Fruit fly (Drosophila melanogaster) whole organism, adult: ENCODE results near the gene HLH4C.
A peak's percentile ranks its signal among the peaks of the same experiment; 100 is the strongest.

Experiments used
- CG11617 ChIP-seq: fragments of 200-800 bp; sonication (Bioruptor generic); optimal IDR thresholded peaks from 2 replicates; lab custom pipeline; 2017; ENCODE audit warnings: mild to moderate bottlenecking, missing biosample characterization, missing genetic modification reagents, missing genetic modification characterization
- CG12768 ChIP-seq: fragments of 200-800 bp; sonication (Bioruptor generic); optimal IDR thresholded peaks from 2 replicates; lab custom pipeline; 2017; ENCODE audit warnings: missing biosample characterization, missing genetic modification characterization, mild to moderate bottlenecking, moderate library complexity, missing genetic modification reagents
- CG14711 ChIP-seq: fragments of 200-800 bp; sonication (Bioruptor generic); optimal IDR thresholded peaks from 2 replicates; lab custom pipeline; 2018; ENCODE audit warnings: missing biosample characterization, mild to moderate bottlenecking, missing genetic modification characterization, moderate library complexity
- CG1620 ChIP-seq: fragments of 200-800 bp; sonication (Bioruptor generic); optimal IDR thresholded peaks from 2 replicates; lab custom pipeline; 2016; ENCODE audit warnings: missing biosample characterization, missing genetic modification characterization
- CG33017 ChIP-seq: fragments of 200-800 bp; sonication (Bioruptor generic); optimal IDR thresholded peaks from 2 replicates; lab custom pipeline; 2018; ENCODE audit warnings: missing biosample characterization, mild to moderate bottlenecking, missing genetic modification characterization, moderate library complexity
- CG5204 ChIP-seq: fragments of 200-800 bp; sonication (Bioruptor generic); optimal IDR thresholded peaks from 2 replicates; lab custom pipeline; 2016; ENCODE audit warnings: missing biosample characterization, missing genetic modification characterization
- CG7045 ChIP-seq: fragments of 200-800 bp; sonication (Bioruptor generic); optimal IDR thresholded peaks from 2 replicates; lab custom pipeline; 2017; ENCODE audit warnings: missing biosample characterization, mild to moderate bottlenecking, missing genetic modification characterization
- CG7101 ChIP-seq: fragments of 200-800 bp; sonication (Bioruptor generic); optimal IDR thresholded peaks from 2 replicates; lab custom pipeline; 2018; ENCODE audit warnings: missing biosample characterization, mild to moderate bottlenecking, missing genetic modification characterization, moderate library complexity
- Clk ChIP-seq: fragments of 200-800 bp; sonication (Bioruptor generic); optimal IDR thresholded peaks from 2 replicates; lab custom pipeline; 2017; ENCODE audit warnings: missing biosample characterization, missing genetic modification characterization
- Crg-1 ChIP-seq: fragments of 200-800 bp; sonication (Bioruptor generic); optimal IDR thresholded peaks from 2 replicates; lab custom pipeline; 2016; ENCODE audit warnings: missing biosample characterization, missing genetic modification characterization
- Hr96 ChIP-seq: fragments of 200-800 bp; sonication (Bioruptor generic); optimal IDR thresholded peaks from 2 replicates; lab custom pipeline; 2016; ENCODE audit warnings: missing biosample characterization, missing genetic modification characterization
- Mnt ChIP-seq: fragments of 200-800 bp; sonication (Bioruptor generic); optimal IDR thresholded peaks from 2 replicates; lab custom pipeline; 2016; ENCODE audit warnings: missing biosample characterization, mild to moderate bottlenecking, missing genetic modification characterization
- bab1 ChIP-seq: fragments of 200-800 bp; sonication (Bioruptor generic); optimal IDR thresholded peaks from 3 replicates; lab custom pipeline; 2019; ENCODE audit warnings: missing biosample characterization, mild to moderate bottlenecking, missing genetic modification characterization, moderate library complexity
- cic ChIP-seq: fragments of 200-800 bp; sonication (Bioruptor generic); optimal IDR thresholded peaks from 2 replicates; lab custom pipeline; 2017; ENCODE audit warnings: missing biosample characterization, mild to moderate bottlenecking, missing genetic modification characterization, moderate library complexity
- cnc ChIP-seq, 2 experiments: fragments of >200 bp; optimal IDR thresholded peaks; 2 replicates each; lab custom pipeline; 2017
- kay ChIP-seq: fragments of 200-800 bp; sonication (Bioruptor generic); peaks from one replicate; lab custom pipeline; 2016; ENCODE audit warnings: missing biosample characterization, missing genetic modification characterization, borderline replicate concordance
- ovo ChIP-seq: fragments of 200-800 bp; sonication (Bioruptor generic); optimal IDR thresholded peaks from 2 replicates; lab custom pipeline; 2016; ENCODE audit warnings: missing biosample characterization, missing genetic modification characterization
- pad ChIP-seq: fragments of 200-800 bp; sonication (Bioruptor generic); optimal IDR thresholded peaks from 3 replicates; lab custom pipeline; 2017; ENCODE audit warnings: missing biosample characterization, missing genetic modification characterization, mild to moderate bottlenecking, moderate library complexity, missing genetic modification reagents
- tj ChIP-seq: fragments of 200-800 bp; sonication (Bioruptor generic); optimal IDR thresholded peaks from 3 replicates; lab custom pipeline; 2017; ENCODE audit warnings: missing biosample characterization, mild to moderate bottlenecking, missing genetic modification characterization, moderate library complexity
- toe ChIP-seq: fragments of 200-800 bp; sonication (Bioruptor generic); optimal IDR thresholded peaks from 2 replicates; lab custom pipeline; 2016; ENCODE audit warnings: missing biosample characterization, missing genetic modification characterization

Gene HLH4C

DNA sequence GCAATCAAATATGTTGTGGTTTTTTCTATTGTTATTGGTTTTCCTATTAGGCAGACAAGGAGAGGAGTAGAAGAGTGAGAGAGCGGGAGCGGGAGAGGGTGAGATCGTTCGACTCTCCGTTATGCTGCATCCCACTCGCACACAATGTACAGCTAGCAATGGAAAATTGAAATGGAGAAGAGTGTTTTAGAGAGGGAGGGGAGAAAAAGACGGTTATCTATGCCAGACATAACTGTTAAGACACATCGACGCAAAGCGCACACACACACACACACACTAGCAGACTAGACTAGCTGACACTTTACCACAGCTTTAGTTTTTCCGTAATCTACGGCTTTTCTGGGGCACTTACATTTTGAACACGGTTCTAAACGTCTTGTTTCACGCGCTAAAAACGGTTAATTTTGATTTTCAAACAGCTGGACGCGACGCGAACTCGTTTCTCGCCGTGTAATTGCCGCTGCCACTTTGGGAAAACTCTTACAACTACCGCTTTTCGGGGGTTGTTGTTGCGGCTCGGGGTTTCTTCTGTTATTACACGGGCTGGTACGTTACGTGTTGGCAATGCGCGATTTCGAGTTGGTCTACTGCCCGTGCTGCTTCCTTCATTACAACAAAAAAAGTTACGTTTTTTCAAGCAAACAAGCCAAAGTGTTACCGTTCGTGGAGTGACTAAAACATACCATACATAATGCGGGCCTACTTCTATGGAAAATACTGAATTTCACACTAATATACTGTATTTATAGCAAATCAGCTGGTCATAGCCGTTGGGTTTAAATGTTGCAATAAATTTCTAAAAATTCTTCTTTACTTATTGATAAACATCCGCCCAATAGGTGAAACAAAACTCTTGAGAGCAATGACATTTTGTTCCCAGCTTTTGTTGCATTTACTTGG, 31.9 kb upstream of the HLH4C start, which contains the start of gene fzr:
Gene fzr, minus strand, starts transcription at position 625 of the 900 bp plus-strand sequence.
- TF ChIP-seq bab1 (GFP tag; lab: Kevin White, UChicago): peak; percentile 15
- peak; percentile 93 for TF ChIP-seq ovo (GFP tag; lab: Kevin White, UChicago)
- no peak for TF ChIP-seq CG7101 (tag; lab: Kevin White, UChicago)
- peak; percentile 98 for TF ChIP-seq pad
- peak; percentile 10 for TF ChIP-seq tj (GFP tag; lab: Kevin White, UChicago)

DNA sequence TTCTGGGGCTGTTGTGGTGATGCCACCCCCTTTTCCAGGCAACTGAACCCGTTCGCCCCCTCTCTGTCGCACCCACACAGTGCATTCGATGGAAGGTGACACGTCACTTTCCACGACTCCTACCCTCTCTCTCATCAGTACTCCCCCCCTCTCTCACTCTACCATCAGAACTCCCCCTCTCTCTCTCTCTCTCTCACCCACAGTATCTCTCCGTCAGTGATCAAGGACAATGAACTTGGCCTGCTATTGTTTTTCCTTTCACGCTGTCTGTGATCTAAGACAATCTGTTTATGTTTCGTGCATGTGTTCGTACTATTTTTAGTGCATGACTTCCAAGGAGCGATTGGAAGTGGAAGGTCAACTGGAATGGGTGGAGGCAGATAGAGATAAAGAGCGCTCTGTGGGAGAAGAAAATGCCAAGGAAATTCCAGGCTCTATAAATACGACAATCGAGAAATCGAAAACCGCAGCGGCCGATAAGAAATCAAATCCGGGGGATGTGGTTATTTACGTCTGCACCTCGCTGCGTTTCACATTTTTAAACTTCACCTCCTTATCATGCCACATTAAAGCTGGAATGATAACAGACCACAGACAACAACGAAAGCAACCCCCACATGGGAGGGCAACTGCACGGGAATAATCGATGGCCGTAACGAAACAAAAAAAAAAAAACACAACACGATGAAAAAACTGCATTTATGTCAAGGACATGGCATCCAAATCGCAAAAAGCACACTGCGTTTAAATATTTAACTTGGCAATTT, 31.1 kb upstream of the HLH4C start:
- no peak for TF ChIP-seq CG14711
- TF ChIP-seq Mnt (GFP tag; lab: Kevin White, UChicago): peak; percentile 11

DNA sequence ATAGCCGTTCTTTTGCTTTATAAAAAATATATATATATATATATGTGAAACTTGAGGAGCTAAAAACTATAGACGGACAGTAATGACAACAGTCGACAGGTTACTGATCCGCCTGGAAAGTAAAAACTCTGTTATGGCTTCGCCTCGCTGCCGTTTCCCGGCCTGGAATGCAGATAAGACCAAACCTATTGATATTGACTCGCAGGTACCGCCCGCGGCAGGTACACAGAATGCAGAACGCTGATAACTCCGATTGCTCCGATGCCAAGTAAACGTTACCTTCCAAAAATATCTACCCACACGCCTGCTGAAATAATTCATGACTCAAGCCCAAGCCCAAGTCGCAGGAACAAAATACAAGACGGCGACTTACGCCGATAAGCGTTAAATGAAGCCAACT, 30.2 kb upstream of the HLH4C start:
- TF ChIP-seq kay (GFP tag; lab: Kevin White, UChicago): no peak
- no peak for TF ChIP-seq CG5204 (GFP tag; lab: Kevin White, UChicago)
- TF ChIP-seq CG14711: no peak
- TF ChIP-seq toe (GFP tag; lab: Kevin White, UChicago): no peak
- TF ChIP-seq CG7101 (tag; lab: Kevin White, UChicago): no peak
- no peak for TF ChIP-seq Clk (GFP tag; lab: Kevin White, UChicago)
- TF ChIP-seq ovo (GFP tag; lab: Kevin White, UChicago): no peak
- no peak for TF ChIP-seq CG1620 (GFP tag; lab: Kevin White, UChicago)
- no peak for TF ChIP-seq CG7045 (GFP tag; lab: Kevin White, UChicago)
- no peak for TF ChIP-seq Crg-1 (GFP tag; lab: Kevin White, UChicago)
- TF ChIP-seq Hr96 (GFP tag; lab: Kevin White, UChicago): no peak
- TF ChIP-seq CG11617 (GFP tag; lab: Kevin White, UChicago): no peak
- no peak for TF ChIP-seq bab1 (GFP tag; lab: Kevin White, UChicago)

dm6 chrX:4675054-4675453, 27.8 kb upstream of the HLH4C start:
- TF ChIP-seq toe (GFP tag; lab: Kevin White, UChicago): no peak
- TF ChIP-seq CG11617 (GFP tag; lab: Kevin White, UChicago): no peak
- no peak for TF ChIP-seq CG1620 (GFP tag; lab: Kevin White, UChicago)
- TF ChIP-seq tj (GFP tag; lab: Kevin White, UChicago): peak; percentile 99
- TF ChIP-seq cnc (optimal IDR thresholded peaks at IDR 0.05; lab: Kevin White, UChicago): no peak
- peak; percentile 72 for TF ChIP-seq kay (GFP tag; lab: Kevin White, UChicago)
- no peak for TF ChIP-seq bab1 (GFP tag; lab: Kevin White, UChicago)
- TF ChIP-seq Clk (GFP tag; lab: Kevin White, UChicago): no peak
- TF ChIP-seq CG7101 (tag; lab: Kevin White, UChicago): no peak
- no peak for TF ChIP-seq Mnt (GFP tag; lab: Kevin White, UChicago)
- TF ChIP-seq pad: peak; percentile 7

DNA sequence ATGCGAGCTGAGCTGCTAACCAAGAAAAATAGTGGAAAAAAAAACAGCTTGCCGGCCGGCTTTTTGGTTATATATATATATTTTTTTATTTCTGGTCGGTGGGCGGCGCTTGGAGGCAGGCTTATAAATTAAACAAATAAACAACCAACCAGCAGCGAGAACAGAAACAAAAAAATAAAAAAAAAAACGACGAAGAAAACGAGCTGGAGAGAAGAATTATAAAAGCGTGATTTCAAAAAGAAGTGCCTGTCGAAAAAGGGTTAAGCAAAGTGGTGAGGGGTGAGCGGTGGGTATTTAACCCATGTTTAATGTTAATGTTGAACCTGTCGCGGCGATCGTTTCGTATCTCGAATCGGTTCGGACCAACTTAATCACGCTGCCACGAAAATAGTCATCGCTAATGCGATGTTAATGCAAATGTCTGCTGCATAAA, 24.0 kb upstream of the HLH4C start:
- TF ChIP-seq Hr96 (GFP tag; lab: Kevin White, UChicago) (no peak), bab1 (GFP tag; lab: Kevin White, UChicago) (no peak), CG5204 (GFP tag; lab: Kevin White, UChicago) (no peak), CG14711 (no peak), CG33017 (no peak), cic (no peak), tj (GFP tag; lab: Kevin White, UChicago) (no peak), CG7045 (GFP tag; lab: Kevin White, UChicago) (no peak), CG7101 (tag; lab: Kevin White, UChicago) (no peak), pad (no peak), toe (GFP tag; lab: Kevin White, UChicago) (no peak), kay (GFP tag; lab: Kevin White, UChicago) (no peak), cnc (optimal IDR thresholded peaks at IDR 0.05; lab: Kevin White, UChicago) (no peak)

- TF ChIP-seq cic (no peak), CG33017 (no peak), CG11617 (GFP tag; lab: Kevin White, UChicago) (no peak), CG5204 (GFP tag; lab: Kevin White, UChicago) (no peak), pad (no peak), toe (GFP tag; lab: Kevin White, UChicago) (no peak), Hr96 (GFP tag; lab: Kevin White, UChicago) (no peak), ovo (GFP tag; lab: Kevin White, UChicago) (no peak), cnc (optimal IDR thresholded peaks at IDR 0.05; lab: Kevin White, UChicago) (no peak), Mnt (GFP tag; lab: Kevin White, UChicago) (no peak), CG7045 (GFP tag; lab: Kevin White, UChicago) (no peak), CG12768 (no peak), CG1620 (GFP tag; lab: Kevin White, UChicago) (no peak), CG14711 (no peak), Clk (GFP tag; lab: Kevin White, UChicago) (no peak), CG7101 (tag; lab: Kevin White, UChicago) (no peak), tj (GFP tag; lab: Kevin White, UChicago) (no peak), Crg-1 (GFP tag; lab: Kevin White, UChicago) (no peak)
Measured at dm6 chrX:4669438-4669837, 22.2 kb upstream of the HLH4C start.
